Fruit fly (Drosophila melanogaster): ENCODE results near the gene CG11693.

The CG11693 gene

dm6 chr3R:8305110-8305509 lies 5.5 kb downstream of the CG11693 start, which contains the start of gene Sgt1 (continued):
- TF ChIP-seq CG16863 (GFP tag; optimal IDR thresholded peaks at IDR 0.05) (peak; percentile 48), CG6765 (GFP tag; optimal IDR thresholded peaks at IDR 0.05) (no peak), CTCF (GFP tag; optimal IDR thresholded peaks at IDR 0.05) (peak; percentile 56), so (GFP tag; IDR thresholded peaks at IDR 0.05) (0 out of 3 replicates have a peak, but pooled peaks have one; percentile 24), Meics (GFP tag; optimal IDR thresholded peaks at IDR 0.05) (no peak), Gsc (GFP tag; IDR thresholded peaks at IDR 0.05) (no peak), zen (tag; optimal IDR thresholded peaks at IDR 0.05) (peak; percentile 78), danr (GFP tag; IDR thresholded peaks at IDR 0.05) (no peak), CG10267 (tag; optimal IDR thresholded peaks at IDR 0.05) (peak; percentile 98), CG5245 (GFP tag; optimal IDR thresholded peaks at IDR 0.05) (peak; percentile 44), CG6683 (GFP tag; optimal IDR thresholded peaks at IDR 0.05) (no peak), Ssrp (tag; optimal IDR thresholded peaks at IDR 0.05) (no peak), eve (GFP tag; optimal IDR thresholded peaks at IDR 0.05) (no peak), Oaz (GFP tag; IDR thresholded peaks at IDR 0.05) (no peak), CG12659 (GFP tag; optimal IDR thresholded peaks at IDR 0.05) (peak; percentile 84), peb (GFP tag; IDR thresholded peaks at IDR 0.05) (no peak), CG11085 (GFP tag; IDR thresholded peaks at IDR 0.05) (no peak), CG12104 (GFP tag; optimal IDR thresholded peaks at IDR 0.05) (no peak), CG2202 (tag; optimal IDR thresholded peaks at IDR 0.05) (no peak), corto (GFP tag; optimal IDR thresholded peaks at IDR 0.05) (no peak), CG10654 (GFP tag; optimal IDR thresholded peaks at IDR 0.05) (no peak), NK7.1 (GFP tag; optimal IDR thresholded peaks at IDR 0.05) (no peak), dati (GFP tag; IDR thresholded peaks at IDR 0.05) (no peak), cato (GFP tag; optimal IDR thresholded peaks at IDR 0.05; ENCODE audit: borderline replicate concordance) (no peak), vvl (GFP tag; IDR thresholded peaks at IDR 0.05) (peak; percentile 57), CG7839 (tag; optimal IDR thresholded peaks at IDR 0.05) (peak; percentile 33), CG17359 (tag; optimal IDR thresholded peaks at IDR 0.05) (no peak), CG3407 (GFP tag; optimal IDR thresholded peaks at IDR 0.05) (no peak), prd (optimal IDR thresholded peaks at IDR 0.05) (no peak), prd (GFP tag; IDR thresholded peaks at IDR 0.05) (no peak), ind (GFP tag; optimal IDR thresholded peaks at IDR 0.05) (peak; percentile 35), CG32772 (GFP tag; IDR thresholded peaks at IDR 0.05) (no peak), CG7372 (GFP tag; IDR thresholded peaks at IDR 0.05) (no peak), CG32767 (GFP tag; IDR thresholded peaks at IDR 0.05) (no peak), CG9727 (GFP tag; optimal IDR thresholded peaks at IDR 0.05) (no peak), CG8089 (GFP tag; optimal IDR thresholded peaks at IDR 0.05) (no peak), CG14710 (tag; optimal IDR thresholded peaks at IDR 0.05) (peak; percentile 69), CG9876 (GFP tag; optimal IDR thresholded peaks at IDR 0.05) (no peak), dpn (GFP tag; optimal IDR thresholded peaks at IDR 0.05) (peak; percentile 34 to 68), Ets97D (GFP tag; optimal IDR thresholded peaks at IDR 0.05) (peak; percentile 87), wek (GFP tag; optimal IDR thresholded peaks at IDR 0.05) (no peak), CG18262 (tag; optimal IDR thresholded peaks at IDR 0.05) (no peak), bigmax (GFP tag; optimal IDR thresholded peaks at IDR 0.05) (peak; percentile 50), fd3F (GFP tag; optimal IDR thresholded peaks at IDR 0.05) (no peak), CG33557 (GFP tag; optimal IDR thresholded peaks at IDR 0.05) (no peak), CG4404 (GFP tag; IDR thresholded peaks at IDR 0.05) (no peak), CG16813 (GFP tag; IDR thresholded peaks at IDR 0.05; ENCODE audit: partially characterized antibody) (peak; percentile 81), Mes4 (GFP tag; optimal IDR thresholded peaks at IDR 0.05) (peak; percentile 5), CG1647 (GFP tag; optimal IDR thresholded peaks at IDR 0.05) (no peak), lmd (GFP tag; IDR thresholded peaks at IDR 0.05) (no peak; the same call in 1 of the 2 replicates), Nf-YA (GFP tag; IDR thresholded peaks at IDR 0.05) (no peak), nerfin-2 (GFP tag; IDR thresholded peaks at IDR 0.05; ENCODE audit: partially characterized antibody) (peak; percentile 89), Doc2 (GFP tag; IDR thresholded peaks at IDR 0.05) (no peak)

All from whole organism, embryonic.